Worm (Caenorhabditis elegans) whole organism, L2 larva: ENCODE measurements around the gene atg-4.2.
A peak's percentile ranks its signal among the peaks of the same experiment; 100 is the strongest.

Source experiments
- C34F6.9 ChIP-seq: fragments of 150-350 bp; optimal IDR thresholded peaks from 2 replicates; lab custom pipeline; 2014; ENCODE audit warnings: missing biosample characterization, missing genetic modification characterization
- F13H6.1 ChIP-seq: sonication (generic microtip); optimal IDR thresholded peaks from 2 replicates; lab custom pipeline; 2016; ENCODE audit warnings: missing genetic modification characterization, missing compliant biosample characterization
- alr-1 ChIP-seq: fragments of 150-350 bp; optimal IDR thresholded peaks from 2 replicates; lab custom pipeline; 2014; ENCODE audit warnings: missing biosample characterization, missing genetic modification characterization
- aly-2 ChIP-seq: fragments of 150-350 bp; optimal IDR thresholded peaks from 2 replicates; lab custom pipeline; 2014; ENCODE audit warnings: missing biosample characterization, missing genetic modification characterization
- ama-1 ChIP-seq: fragments of 150-350 bp; optimal IDR thresholded peaks from 2 replicates; lab custom pipeline; 2018; ENCODE audit warnings: inconsistent platforms
- blmp-1 ChIP-seq: sonication (generic microtip); optimal IDR thresholded peaks from 2 replicates; lab custom pipeline; 2017; ENCODE audit warnings: missing genetic modification characterization, mild to moderate bottlenecking, missing compliant biosample characterization, antibody characterized with exemption, moderate library complexity; ENCODE audit not compliant: insufficient read depth
- ceh-16 ChIP-seq: fragments of 150-350 bp; optimal IDR thresholded peaks from 2 replicates; lab custom pipeline; 2014; ENCODE audit warnings: missing biosample characterization, missing genetic modification characterization
- crh-2 ChIP-seq: sonication (generic microtip); optimal IDR thresholded peaks from 2 replicates; lab custom pipeline; 2017; ENCODE audit warnings: missing biosample characterization, missing genetic modification characterization
- egl-27 ChIP-seq: sonication (generic microtip); optimal IDR thresholded peaks from 3 replicates; lab custom pipeline; 2017; ENCODE audit warnings: missing biosample characterization, missing genetic modification reagents, missing genetic modification characterization
- elt-1 ChIP-seq: fragments of 150-350 bp; optimal IDR thresholded peaks from 2 replicates; lab custom pipeline; 2014; ENCODE audit warnings: missing biosample characterization, missing genetic modification characterization
- elt-3 ChIP-seq: sonication (generic microtip); optimal IDR thresholded peaks from 2 replicates; lab custom pipeline; 2017; ENCODE audit warnings: missing biosample characterization, missing genetic modification characterization
- lin-11 ChIP-seq: fragments of 150-350 bp; sonication (generic microtip); optimal IDR thresholded peaks from 2 replicates; lab custom pipeline; 2014; ENCODE audit warnings: missing biosample characterization, missing genetic modification characterization, inconsistent platforms, mixed read lengths
- lin-13 ChIP-seq: fragments of 150-350 bp; optimal IDR thresholded peaks from 2 replicates; lab custom pipeline; 2014; ENCODE audit warnings: missing biosample characterization, missing genetic modification reagents, missing genetic modification characterization
- lin-39 ChIP-seq: fragments of 150-350 bp; optimal IDR thresholded peaks from 2 replicates; lab custom pipeline; 2014; ENCODE audit warnings: missing biosample characterization, missing genetic modification reagents, missing genetic modification characterization
- lsy-2 ChIP-seq, 2 experiments: fragments of 150-350 bp in 1 of 2; sonication (generic microtip) in 1 of 2; optimal IDR thresholded peaks; 2 replicates each; lab custom pipeline; 2014 to 2017; ENCODE audit warnings: missing biosample characterization in 2 of 2, missing genetic modification characterization in 2 of 2
- mab-5 ChIP-seq: fragments of 150-350 bp; optimal IDR thresholded peaks from 2 replicates; lab custom pipeline; 2014; ENCODE audit warnings: missing biosample characterization, missing genetic modification characterization
- mbf-1 ChIP-seq: sonication (generic microtip); optimal IDR thresholded peaks from 2 replicates; lab custom pipeline; 2017; ENCODE audit warnings: missing biosample characterization, missing genetic modification characterization
- mdl-1 ChIP-seq, 2 experiments: fragments of 150-350 bp in 1 of 2; sonication (generic microtip) in 1 of 2; optimal IDR thresholded peaks; 2 replicates each; lab custom pipeline; 2017; ENCODE audit warnings: missing biosample characterization in 2 of 2, missing genetic modification characterization in 2 of 2
- nhr-10 ChIP-seq: sonication (generic microtip); optimal IDR thresholded peaks from 2 replicates; lab custom pipeline; 2017; ENCODE audit warnings: missing biosample characterization, missing genetic modification characterization
- nhr-129 ChIP-seq: fragments of 150-350 bp; optimal IDR thresholded peaks from 2 replicates; lab custom pipeline; 2014; ENCODE audit warnings: missing biosample characterization, missing genetic modification characterization
- nhr-25 ChIP-seq: fragments of 150-350 bp; sonication (generic microtip); optimal IDR thresholded peaks from 3 replicates; lab custom pipeline; 2014; ENCODE audit warnings: missing biosample characterization, missing genetic modification characterization
- nhr-6 ChIP-seq: fragments of 150-350 bp; optimal IDR thresholded peaks from 2 replicates; lab custom pipeline; 2014; ENCODE audit warnings: missing biosample characterization, missing genetic modification characterization
- nhr-77 ChIP-seq: fragments of 150-350 bp; optimal IDR thresholded peaks from 2 replicates; lab custom pipeline; 2014; ENCODE audit warnings: missing biosample characterization, missing genetic modification characterization
- skn-1 ChIP-seq: sonication (generic microtip); optimal IDR thresholded peaks from 2 replicates; lab custom pipeline; 2017; ENCODE audit warnings: missing biosample characterization, missing genetic modification characterization
- sma-9 ChIP-seq, 2 experiments: fragments of 150-350 bp in 1 of 2; sonication (generic microtip) in 1 of 2; optimal IDR thresholded peaks; 2 replicates each; lab custom pipeline; 2014 to 2016; ENCODE audit warnings: missing genetic modification characterization in 2 of 2, mild to moderate bottlenecking in 1 of 2, missing biosample characterization in 1 of 2, missing compliant biosample characterization in 1 of 2, missing genetic modification reagents in 1 of 2, moderate library complexity in 1 of 2
- snpc-4 ChIP-seq: fragments of 150-350 bp; optimal IDR thresholded peaks from 2 replicates; lab custom pipeline; 2014; ENCODE audit warnings: missing biosample characterization, missing genetic modification characterization
- unc-39 ChIP-seq: fragments of 150-350 bp; optimal IDR thresholded peaks from 2 replicates; lab custom pipeline; 2014; ENCODE audit warnings: missing biosample characterization, missing genetic modification characterization
- unc-55 ChIP-seq: fragments of 150-350 bp; sonication (generic microtip); optimal IDR thresholded peaks from 3 replicates; lab custom pipeline; 2014; ENCODE audit warnings: missing biosample characterization, missing genetic modification reagents, missing genetic modification characterization
- ztf-11 ChIP-seq: sonication (generic microtip); optimal IDR thresholded peaks from 2 replicates; lab custom pipeline; 2017; ENCODE audit warnings: missing biosample characterization, missing genetic modification characterization

atg-4.2 gene

ce11 chrIV:11649031-11649430, 18.8 kb upstream of the atg-4.2 start, which contains the start of gene ZK809.8:
ZK809.8 (minus strand) TSS chrIV:11649064.
- TF ChIP-seq ama-1 (lab: Kevin White, UChicago) (no peak), lin-13 (no peak), nhr-129 (tag; lab: Kevin White, UChicago) (peak; percentile 44), skn-1 (tag; lab: Kevin White, UChicago) (no peak), C34F6.9 (tag; lab: Kevin White, UChicago) (peak; percentile 30), unc-55 (no peak), lsy-2 (tag; optimal IDR thresholded peaks at IDR 0.05; lab: Kevin White, UChicago) (peak in 1 of 2 experiments; percentile 27), aly-2 (tag; lab: Kevin White, UChicago) (no peak), mdl-1 (tag; optimal IDR thresholded peaks at IDR 0.05; lab: Kevin White, UChicago) (no peak), alr-1 (tag; lab: Kevin White, UChicago) (no peak), sma-9 (GFP tag; optimal IDR thresholded peaks at IDR 0.05; lab: Kevin White, UChicago) (peak; percentile 62), sma-9 (tag; optimal IDR thresholded peaks at IDR 0.05; lab: Kevin White, UChicago) (no peak), F13H6.1 (tag; lab: Kevin White, UChicago) (peak; percentile 64), nhr-25 (tag; lab: Kevin White, UChicago) (no peak), nhr-77 (no peak), mbf-1 (tag; lab: Kevin White, UChicago) (no peak), nhr-6 (tag; lab: Kevin White, UChicago) (peak; percentile 2)

- TF ChIP-seq elt-1 (tag; lab: Kevin White, UChicago) (no peak), lin-13 (no peak), egl-27 (tag; lab: Kevin White, UChicago) (no peak), sma-9 (GFP tag; optimal IDR thresholded peaks at IDR 0.05; lab: Kevin White, UChicago) (no peak), sma-9 (tag; optimal IDR thresholded peaks at IDR 0.05; lab: Kevin White, UChicago) (no peak), mab-5 (tag; lab: Kevin White, UChicago) (no peak), nhr-10 (tag; lab: Kevin White, UChicago) (no peak)
Observed at ce11 chrIV:11650344-11650743, 17.5 kb upstream of the atg-4.2 start.

ce11 chrIV:11651965-11652453, 15.8 kb upstream of the atg-4.2 start, which contains the start of the genes acl-3 and ndub-6:
acl-3 (minus strand) TSS chrIV:11652023.
ndub-6 (plus strand) TSS chrIV:11652403.
- TF ChIP-seq mdl-1 (tag; optimal IDR thresholded peaks at IDR 0.05; lab: Kevin White, UChicago) (no peak), lin-39 (no peak), crh-2 (tag; lab: Kevin White, UChicago) (no peak), blmp-1 (tag; lab: Kevin White, UChicago) (no peak), aly-2 (tag; lab: Kevin White, UChicago) (no peak), elt-1 (tag; lab: Kevin White, UChicago) (no peak), lsy-2 (tag; optimal IDR thresholded peaks at IDR 0.05; lab: Kevin White, UChicago) (peak in 1 of 2 experiments; percentile 14), ztf-11 (tag; lab: Kevin White, UChicago) (no peak), C34F6.9 (tag; lab: Kevin White, UChicago) (peak; percentile 8), elt-3 (tag; lab: Kevin White, UChicago) (no peak), unc-39 (tag; lab: Kevin White, UChicago) (no peak)

ce11 chrIV:11655370-11655769, 12.5 kb upstream of the atg-4.2 start, which contains the start of gene ent-1:
ent-1 (minus strand) TSS chrIV:11655470.
- TF ChIP-seq ceh-16 (tag; lab: Kevin White, UChicago) (no peak), blmp-1 (tag; lab: Kevin White, UChicago) (no peak), lsy-2 (tag; optimal IDR thresholded peaks at IDR 0.05; lab: Kevin White, UChicago) (peak in 1 of 2 experiments; percentile 4), lin-39 (no peak), snpc-4 (no peak), alr-1 (tag; lab: Kevin White, UChicago) (no peak), nhr-129 (tag; lab: Kevin White, UChicago) (no peak), ztf-11 (tag; lab: Kevin White, UChicago) (no peak)

ce11 chrIV:11656144-11656780, 11.6 kb upstream of the atg-4.2 start, which contains the start of gene ZK809.5:
ZK809.5 (plus strand) TSS chrIV:11656730.
- TF ChIP-seq nhr-77, result no peak
- TF ChIP-seq lsy-2 (tag; optimal IDR thresholded peaks at IDR 0.05; lab: Kevin White, UChicago), result peak in 1 of 2 experiments; percentile 23
- TF ChIP-seq unc-55, result peak; percentile 37
- TF ChIP-seq lin-11, result peak; percentile 16
